Worm (Caenorhabditis elegans): ENCODE data around the gene dif-1.

DNA sequence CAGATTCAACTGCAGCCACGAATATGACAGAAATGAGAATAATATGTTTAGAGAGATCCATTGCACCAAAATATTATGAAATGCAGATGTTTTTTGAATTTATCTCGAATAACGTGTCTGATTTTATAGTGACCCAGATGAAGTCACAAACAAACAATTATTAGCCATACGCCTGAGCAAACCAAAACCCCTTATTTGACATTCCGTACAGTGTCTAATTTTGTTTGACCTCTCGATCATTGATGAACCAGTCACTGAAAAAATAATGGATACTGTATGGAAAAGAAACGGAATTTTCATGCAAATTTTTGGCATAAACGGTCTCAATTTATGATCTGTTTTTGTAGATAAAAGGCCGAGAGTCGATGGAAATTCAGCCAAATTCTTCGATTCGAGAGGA lies 36.6 kb downstream of the dif-1 start, which contains the start of the genes R05G6.9 and R05G6.3:
- TF ChIP-seq ama-1 (optimal IDR thresholded peaks at IDR 0.05), result no peak
- no peak for TF ChIP-seq hlh-8 (tag; optimal IDR thresholded peaks at IDR 0.05)
- no peak for TF ChIP-seq pqm-1 (tag; optimal IDR thresholded peaks at IDR 0.05)
- TF ChIP-seq nhr-232 (tag; optimal IDR thresholded peaks at IDR 0.05), result no peak
- no peak for TF ChIP-seq ets-4 (tag; optimal IDR thresholded peaks at IDR 0.05)
- no peak for TF ChIP-seq madf-2 (tag; optimal IDR thresholded peaks at IDR 0.05)
- TF ChIP-seq K02D7.2 (tag; optimal IDR thresholded peaks at IDR 0.05), result no peak
- no peak for TF ChIP-seq fkh-10 (GFP tag; optimal IDR thresholded peaks at IDR 0.05)
- no peak for TF ChIP-seq tbx-2 (tag; optimal IDR thresholded peaks at IDR 0.05)
- TF ChIP-seq syd-9 (tag; optimal IDR thresholded peaks at IDR 0.05), result no peak
- no peak for TF ChIP-seq ceh-18 (tag; optimal IDR thresholded peaks at IDR 0.05)
- no peak for TF ChIP-seq nhr-11 (tag; optimal IDR thresholded peaks at IDR 0.05)
- no peak for TF ChIP-seq ceh-30 (tag; optimal IDR thresholded peaks at IDR 0.05)
